Fruit fly (Drosophila melanogaster) whole organism, embryonic: ENCODE measurements around the gene sick.

Source experiments
- ATbp ChIP-seq: fragments of 200-800 bp; sonication (Bioruptor generic); optimal IDR thresholded peaks from 2 replicates; lab custom pipeline; 2017; ENCODE audit warnings: missing biosample characterization, mild to moderate bottlenecking, missing genetic modification characterization, missing genetic modification reagents
- Abd-B ChIP-seq: fragments of 200-800 bp; sonication (Bioruptor generic); optimal IDR thresholded peaks from 2 replicates; lab custom pipeline; 2018; ENCODE audit warnings: missing biosample characterization, mild to moderate bottlenecking, missing genetic modification characterization, moderate library complexity
- Ada2b ChIP-seq: fragments of 200-800 bp; sonication (Bioruptor generic); IDR thresholded peaks from 2 replicates; pipeline ENCODE4 v1.3.6; 2022; ENCODE audit warnings: missing biosample characterization, missing genetic modification characterization
- B-H2 ChIP-seq: fragments of 200-800 bp; sonication (Bioruptor generic); optimal IDR thresholded peaks from 2 replicates; lab custom pipeline; 2018; ENCODE audit warnings: missing biosample characterization, mild to moderate bottlenecking, missing genetic modification characterization
- CG10959 ChIP-seq: fragments of 200-800 bp; sonication (Bioruptor generic); IDR thresholded peaks from 2 replicates; pipeline ENCODE4 v1.3.6; 2022; ENCODE audit warnings: missing biosample characterization, missing genetic modification characterization
- CG11085 ChIP-seq: fragments of 200-800 bp; sonication (Bioruptor generic); IDR thresholded peaks from 2 replicates; pipeline ENCODE4 v1.3.6; 2022; ENCODE audit warnings: missing biosample characterization, missing genetic modification characterization
- CG12391 ChIP-seq: fragments of 200-800 bp; sonication (Bioruptor generic); optimal IDR thresholded peaks from 3 replicates; lab custom pipeline; 2018; ENCODE audit warnings: missing biosample characterization, mild to moderate bottlenecking, missing genetic modification characterization, moderate library complexity
- CG13287 ChIP-seq: fragments of 200-800 bp; sonication (Bioruptor generic); IDR thresholded peaks from 2 replicates; pipeline ENCODE4 v1.3.6; 2022; ENCODE audit warnings: missing biosample characterization, missing genetic modification characterization; ENCODE audit not compliant: partially characterized antibody
- CG15479 ChIP-seq: fragments of 200-800 bp; sonication (Bioruptor generic); optimal IDR thresholded peaks from 3 replicates; lab custom pipeline; 2019; ENCODE audit warnings: missing biosample characterization, mild to moderate bottlenecking, missing genetic modification characterization, moderate library complexity
- CG17328 ChIP-seq: fragments of 200-800 bp; sonication (Bioruptor generic); IDR thresholded peaks from 2 replicates; pipeline ENCODE4 v1.3.6; 2022; ENCODE audit warnings: missing biosample characterization, missing genetic modification characterization
- CG17359 ChIP-seq: fragments of 200-800 bp; sonication (Bioruptor generic); optimal IDR thresholded peaks from 3 replicates; lab custom pipeline; 2018; ENCODE audit warnings: missing biosample characterization, mild to moderate bottlenecking, missing genetic modification characterization, moderate library complexity
- CG17361 ChIP-seq: fragments of 200-800 bp; sonication (Bioruptor generic); IDR thresholded peaks from 3 replicates; pipeline ENCODE4 v1.3.6; 2022; ENCODE audit warnings: missing biosample characterization, missing genetic modification characterization
- CG18599 ChIP-seq: fragments of 200-800 bp; sonication (Bioruptor generic); optimal IDR thresholded peaks from 3 replicates; lab custom pipeline; 2017; ENCODE audit warnings: missing biosample characterization, missing genetic modification characterization, mild to moderate bottlenecking, moderate library complexity, missing genetic modification reagents
- CG18619 ChIP-seq: fragments of 200-800 bp; sonication (Bioruptor generic); optimal IDR thresholded peaks from 3 replicates; lab custom pipeline; 2017; ENCODE audit warnings: missing biosample characterization, mild to moderate bottlenecking, missing genetic modification characterization
- CG31224 ChIP-seq: fragments of 200-800 bp; sonication (Bioruptor generic); IDR thresholded peaks from 2 replicates; pipeline ENCODE4 v1.3.6; 2022; ENCODE audit warnings: missing biosample characterization, missing genetic modification characterization
- CG32532 ChIP-seq: fragments of 200-800 bp; sonication (Bioruptor generic); IDR thresholded peaks from 2 replicates; pipeline ENCODE4 v1.3.6; 2022; ENCODE audit warnings: missing biosample characterization, missing genetic modification characterization
- CG4404 ChIP-seq: fragments of 200-800 bp; sonication (Bioruptor generic); IDR thresholded peaks from 2 replicates; pipeline ENCODE4 v1.3.6; 2022; ENCODE audit warnings: missing biosample characterization, missing genetic modification characterization
- CG5245 ChIP-seq: fragments of 200-800 bp; sonication (Bioruptor generic); optimal IDR thresholded peaks from 3 replicates; lab custom pipeline; 2016; ENCODE audit warnings: missing biosample characterization, missing genetic modification characterization
- CG8924 ChIP-seq: fragments of 200-800 bp; optimal IDR thresholded peaks from 3 replicates; lab custom pipeline; 2019; ENCODE audit warnings: missing biosample characterization, mild to moderate bottlenecking, missing genetic modification characterization, moderate library complexity
- CG9215 ChIP-seq: fragments of 200-800 bp; sonication (Bioruptor generic); IDR thresholded peaks from 2 replicates; pipeline ENCODE4 v1.3.6; 2022; ENCODE audit warnings: missing biosample characterization, missing genetic modification characterization
- CG9437 ChIP-seq: fragments of 200-800 bp; sonication (Bioruptor generic); optimal IDR thresholded peaks from 2 replicates; lab custom pipeline; 2018; ENCODE audit warnings: missing biosample characterization, mild to moderate bottlenecking, missing genetic modification characterization
- CG9797 ChIP-seq: fragments of 200-800 bp; sonication (Bioruptor generic); optimal IDR thresholded peaks from 3 replicates; lab custom pipeline; 2018; ENCODE audit warnings: missing biosample characterization, mild to moderate bottlenecking, missing genetic modification characterization
- CHES-1-like ChIP-seq: fragments of 200-800 bp; sonication (Bioruptor generic); optimal IDR thresholded peaks from 2 replicates; lab custom pipeline; 2016; ENCODE audit warnings: missing biosample characterization, missing genetic modification characterization
- HmgD ChIP-seq: fragments of 200-800 bp; sonication (Bioruptor generic); optimal IDR thresholded peaks from 3 replicates; lab custom pipeline; 2016; ENCODE audit warnings: missing biosample characterization, missing genetic modification characterization
- NC2α ChIP-seq: fragments of 200-800 bp; sonication (Bioruptor generic); optimal IDR thresholded peaks from 2 replicates; lab custom pipeline; 2016; ENCODE audit warnings: missing biosample characterization, missing genetic modification characterization
- Nf-YC ChIP-seq: fragments of 200-800 bp; optimal IDR thresholded peaks from 3 replicates; lab custom pipeline; 2019; ENCODE audit warnings: missing biosample characterization, mild to moderate bottlenecking, missing genetic modification characterization, moderate library complexity
- Optix ChIP-seq: fragments of 200-800 bp; sonication (Bioruptor generic); IDR thresholded peaks from 3 replicates; pipeline ENCODE4 v1.3.6; 2022; ENCODE audit warnings: missing biosample characterization, missing genetic modification characterization
- Sox102F ChIP-seq: fragments of 200-800 bp; sonication (Bioruptor generic); optimal IDR thresholded peaks from 2 replicates; lab custom pipeline; 2018; ENCODE audit warnings: missing biosample characterization, mild to moderate bottlenecking, missing genetic modification characterization, moderate library complexity
- Sry-δ ChIP-seq: fragments of 200-800 bp; sonication (Bioruptor generic); optimal IDR thresholded peaks from 2 replicates; lab custom pipeline; 2016; ENCODE audit warnings: missing biosample characterization, missing genetic modification characterization
- Tbp ChIP-seq: fragments of >200 bp; optimal IDR thresholded peaks from 2 replicates; lab custom pipeline; 2018; ENCODE audit warnings: missing biosample characterization, missing genetic modification characterization
- al ChIP-seq: fragments of 200-800 bp; sonication (Bioruptor generic); IDR thresholded peaks from 2 replicates; pipeline ENCODE4 v1.3.6; 2022; ENCODE audit warnings: missing biosample characterization, missing genetic modification characterization
- ash1 ChIP-seq: fragments of 200-800 bp; sonication (Bioruptor generic); optimal IDR thresholded peaks from 2 replicates; lab custom pipeline; 2018; ENCODE audit warnings: missing biosample characterization, mild to moderate bottlenecking, missing genetic modification characterization
- bigmax ChIP-seq: fragments of 200-800 bp; sonication (Bioruptor generic); optimal IDR thresholded peaks from 2 replicates; lab custom pipeline; 2018; ENCODE audit warnings: missing biosample characterization, mild to moderate bottlenecking, missing genetic modification characterization
- btn ChIP-seq: fragments of 200-800 bp; sonication (Bioruptor generic); optimal IDR thresholded peaks from 2 replicates; lab custom pipeline; 2016; ENCODE audit warnings: missing biosample characterization, missing genetic modification characterization
- cg ChIP-seq: fragments of 200-800 bp; sonication (Bioruptor generic); optimal IDR thresholded peaks from 3 replicates; lab custom pipeline; 2019; ENCODE audit warnings: missing biosample characterization, mild to moderate bottlenecking, missing genetic modification characterization, moderate library complexity
- chm ChIP-seq: fragments of 200-800 bp; sonication (Bioruptor generic); IDR thresholded peaks from 2 replicates; pipeline ENCODE4 v1.3.6; 2022; ENCODE audit warnings: missing biosample characterization, missing genetic modification characterization
- crc ChIP-seq: fragments of 200-800 bp; sonication (Bioruptor generic); optimal IDR thresholded peaks from 2 replicates; lab custom pipeline; 2016; ENCODE audit warnings: missing biosample characterization, missing genetic modification characterization
- danr ChIP-seq: fragments of 200-800 bp; sonication (Bioruptor generic); IDR thresholded peaks from 2 replicates; pipeline ENCODE4 v1.3.6; 2022; ENCODE audit warnings: missing biosample characterization, missing genetic modification characterization
- exex ChIP-seq: fragments of 200-800 bp; sonication (Bioruptor generic); optimal IDR thresholded peaks from 4 replicates; lab custom pipeline; 2018; ENCODE audit warnings: missing biosample characterization, mild to moderate bottlenecking, missing genetic modification characterization, moderate library complexity
- hbn ChIP-seq: fragments of 200-800 bp; sonication (Bioruptor generic); IDR thresholded peaks from 2 replicates; pipeline ENCODE4 v1.3.6; 2022; ENCODE audit warnings: missing biosample characterization, missing genetic modification characterization; ENCODE audit not compliant: partially characterized antibody
- kah ChIP-seq: fragments of 200-800 bp; sonication (Bioruptor generic); optimal IDR thresholded peaks from 2 replicates; lab custom pipeline; 2018; ENCODE audit warnings: missing biosample characterization, mild to moderate bottlenecking, missing genetic modification characterization
- org-1 ChIP-seq: fragments of 200-800 bp; sonication (Bioruptor generic); optimal IDR thresholded peaks from 2 replicates; lab custom pipeline; 2017; ENCODE audit warnings: missing biosample characterization, missing genetic modification characterization
- pfk ChIP-seq: fragments of 200-800 bp; sonication (Bioruptor generic); optimal IDR thresholded peaks from 2 replicates; lab custom pipeline; 2018; ENCODE audit warnings: missing biosample characterization, mild to moderate bottlenecking, missing genetic modification characterization, moderate library complexity
- repo ChIP-seq: fragments of 200-800 bp; sonication (Bioruptor generic); optimal IDR thresholded peaks from 2 replicates; lab custom pipeline; 2016; ENCODE audit warnings: missing biosample characterization, missing genetic modification characterization
- seq ChIP-seq: fragments of 200-800 bp; sonication (Bioruptor generic); IDR thresholded peaks from 2 replicates; pipeline ENCODE4 v1.3.6; 2022; ENCODE audit warnings: missing biosample characterization, missing genetic modification characterization
- sna ChIP-seq: fragments of 200-800 bp; sonication (Bioruptor generic); IDR thresholded peaks from 2 replicates; pipeline ENCODE4 v1.3.6; 2022; ENCODE audit warnings: missing biosample characterization, missing genetic modification characterization; ENCODE audit not compliant: partially characterized antibody
- twi ChIP-seq: fragments of 200-800 bp; optimal IDR thresholded peaks from 2 replicates; lab custom pipeline; 2019; ENCODE audit warnings: missing biosample characterization, mild to moderate bottlenecking, missing genetic modification characterization, moderate library complexity
- unpg ChIP-seq: fragments of 200-800 bp; sonication (Bioruptor generic); optimal IDR thresholded peaks from 3 replicates; lab custom pipeline; 2018; ENCODE audit warnings: missing biosample characterization, mild to moderate bottlenecking, missing genetic modification characterization, moderate library complexity
- vfl ChIP-seq: fragments of 200-800 bp; sonication (Bioruptor generic); optimal IDR thresholded peaks from 2 replicates; lab custom pipeline; 2016; ENCODE audit warnings: missing biosample characterization, missing genetic modification characterization
- zen ChIP-seq: fragments of 200-800 bp; sonication (Bioruptor generic); optimal IDR thresholded peaks from 3 replicates; lab custom pipeline; 2018; ENCODE audit warnings: missing biosample characterization, mild to moderate bottlenecking, missing genetic modification characterization, moderate library complexity
- zfh2 ChIP-seq: fragments of 200-800 bp; sonication (Bioruptor generic); optimal IDR thresholded peaks from 2 replicates; lab custom pipeline; 2016; ENCODE audit warnings: missing biosample characterization, missing genetic modification characterization

Gene sick

DNA sequence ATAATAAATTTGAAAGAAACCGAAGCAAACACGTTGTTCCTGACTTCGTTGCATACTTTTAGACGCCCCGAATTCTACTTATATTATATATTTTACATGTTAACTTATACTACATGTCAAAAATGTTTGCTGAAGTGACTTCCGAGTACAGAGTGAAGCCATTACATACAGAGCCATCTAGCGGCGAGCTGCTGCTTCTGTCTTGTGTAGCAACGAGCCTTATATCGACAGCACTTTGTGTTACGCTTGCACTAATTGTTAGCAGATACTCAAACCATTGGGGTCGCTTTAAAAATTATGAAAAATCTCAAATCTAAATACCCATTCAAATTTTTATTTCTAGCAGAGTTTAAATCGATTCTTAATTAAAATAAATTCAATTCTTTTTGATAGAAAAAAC lies 91.3 kb downstream of the sick start (continued):
- TF ChIP-seq org-1 (GFP tag; lab: Kevin White, UChicago) (no peak), CG13287 (GFP tag; lab: Robert Waterston, UW) (peak; percentile 45; the same call in 1 of the 2 replicates), al (0 out of 2 replicates have a peak, but pooled peaks have one; percentile 17), CG5245 (GFP tag; lab: Kevin White, UChicago) (peak; percentile 80), bigmax (peak; percentile 24), Abd-B (GFP tag; lab: Kevin White, UChicago) (peak; percentile 76), CG9797 (GFP tag; lab: Kevin White, UChicago) (no peak), CG32532 (GFP tag; lab: Robert Waterston, UW) (peak; percentile 81), hbn (no peak), CG17361 (GFP tag; lab: Robert Waterston, UW) (peak; percentile 60), CG18619 (GFP tag; lab: Kevin White, UChicago) (peak; percentile 48), cg (GFP tag; lab: Kevin White, UChicago) (no peak), B-H2 (GFP tag; lab: Kevin White, UChicago) (peak; percentile 64), Nf-YC (tag; lab: Kevin White, UChicago) (peak; percentile 30), ATbp (GFP tag; lab: Kevin White, UChicago) (peak; percentile 26), Optix (peak; percentile 63; the same call in 2 of the 3 replicates), chm (GFP tag; lab: Robert Waterston, UW) (peak; percentile 77), NC2α (GFP tag; lab: Kevin White, UChicago) (no peak), sna (GFP tag; lab: Robert Waterston, UW) (no peak), crc (GFP tag; lab: Kevin White, UChicago) (no peak), Sox102F (GFP tag; lab: Kevin White, UChicago) (peak; percentile 73), exex (peak; percentile 50), CG15479 (GFP tag; lab: Kevin White, UChicago) (no peak), unpg (GFP tag; lab: Kevin White, UChicago) (peak; percentile 59), CHES-1-like (GFP tag; lab: Kevin White, UChicago) (peak; percentile 27), Ada2b (GFP tag; lab: Robert Waterston, UW) (no peak), CG12391 (tag; lab: Kevin White, UChicago) (peak; percentile 65), Sry-δ (GFP tag; lab: Kevin White, UChicago) (peak; percentile 39), danr (no peak), CG9215 (GFP tag; lab: Robert Waterston, UW) (peak; percentile 45), CG11085 (GFP tag; lab: Robert Waterston, UW) (peak; percentile 74), pfk (GFP tag; lab: Kevin White, UChicago) (no peak), CG31224 (GFP tag; lab: Robert Waterston, UW) (peak; percentile 45; the same call in 1 of the 2 replicates), CG10959 (peak; percentile 39; the same call in 1 of the 2 replicates), zfh2 (GFP tag; lab: Kevin White, UChicago) (peak; percentile 69), btn (GFP tag; lab: Kevin White, UChicago) (no peak), CG4404 (GFP tag; lab: Robert Waterston, UW) (no peak), zen (tag; lab: Kevin White, UChicago) (peak; percentile 96), Tbp (GFP tag; lab: Kevin White, UChicago) (no peak), ash1 (no peak), CG18599 (GFP tag; lab: Kevin White, UChicago) (peak; percentile 51), twi (tag; lab: Kevin White, UChicago) (peak; percentile 45), seq (GFP tag; lab: Robert Waterston, UW) (no peak), kah (GFP tag; lab: Kevin White, UChicago) (no peak), HmgD (GFP tag; lab: Kevin White, UChicago) (peak; percentile 86), CG8924 (no peak), CG9437 (GFP tag; lab: Kevin White, UChicago) (peak; percentile 55), CG17328 (GFP tag; lab: Robert Waterston, UW) (peak; percentile 56; the same call in 1 of the 2 replicates), vfl (GFP tag; lab: Kevin White, UChicago) (peak; percentile 62), repo (peak; percentile 58), CG17359 (tag; lab: Kevin White, UChicago) (peak; percentile 70)
